Fruit fly (Drosophila melanogaster): ENCODE data around the gene LSm3.

LSm3 gene

dm6 chr3R:23996224-23996623 lies at the start of gene LSm3:
Gene LSm3, plus strand, starts transcription at chr3R:23996262.
- TF ChIP-seq HLH106 (tag; optimal IDR thresholded peaks at IDR 0.05): no peak
- TF ChIP-seq Mio (GFP tag; optimal IDR thresholded peaks at IDR 0.05): no peak
- TF ChIP-seq dl (GFP tag; optimal IDR thresholded peaks at IDR 0.05; ENCODE audit: insufficient read depth in 1 of 2, partially characterized antibody in 2 of 2): no peak
- TF ChIP-seq GATAd (GFP tag; optimal IDR thresholded peaks at IDR 0.05): no peak
- no peak for TF ChIP-seq Dfd (GFP tag; optimal IDR thresholded peaks at IDR 0.05)
- TF ChIP-seq sv (GFP tag; optimal IDR thresholded peaks at IDR 0.05): no peak
- no peak for TF ChIP-seq woc (GFP tag; optimal IDR thresholded peaks at IDR 0.05)
- no peak for TF ChIP-seq rgr (GFP tag; optimal IDR thresholded peaks at IDR 0.05)
- no peak for TF ChIP-seq ey (GFP tag; optimal IDR thresholded peaks at IDR 0.05)
- TF ChIP-seq fru (GFP tag; optimal IDR thresholded peaks at IDR 0.05): no peak
- TF ChIP-seq psq (GFP tag; optimal IDR thresholded peaks at IDR 0.05): no peak
- TF ChIP-seq CrebA (GFP tag; optimal IDR thresholded peaks at IDR 0.05; ENCODE audit: borderline replicate concordance): no peak
- TF ChIP-seq Dif (GFP tag; optimal IDR thresholded peaks at IDR 0.05; ENCODE audit: partially characterized antibody): no peak
- no peak for TF ChIP-seq CG32264 (GFP tag; optimal IDR thresholded peaks at IDR 0.05)
- no peak for TF ChIP-seq Jra (GFP tag; optimal IDR thresholded peaks at IDR 0.05)
- TF ChIP-seq Myc (optimal IDR thresholded peaks at IDR 0.05): peak; percentile 14
- no peak for TF ChIP-seq tai (GFP tag; optimal IDR thresholded peaks at IDR 0.05)
- TF ChIP-seq Hnf4 (GFP tag; optimal IDR thresholded peaks at IDR 0.05): peak; percentile 21
- TF ChIP-seq Abd-B (GFP tag; optimal IDR thresholded peaks at IDR 0.05): no peak
- TF ChIP-seq dsf (GFP tag; optimal IDR thresholded peaks at IDR 0.05; ENCODE audit: borderline replicate concordance): no peak
- no peak for TF ChIP-seq brk (GFP tag; optimal IDR thresholded peaks at IDR 0.05)
- TF ChIP-seq pan (optimal IDR thresholded peaks at IDR 0.05): no peak
- TF ChIP-seq usp (GFP tag; optimal IDR thresholded peaks at IDR 0.05): no peak
- TF ChIP-seq sage (GFP tag; optimal IDR thresholded peaks at IDR 0.05): no peak
- no peak for TF ChIP-seq Hr78 (GFP tag; optimal IDR thresholded peaks at IDR 0.05)
- no peak for TF ChIP-seq h (GFP tag; optimal IDR thresholded peaks at IDR 0.05)
- TF ChIP-seq OdsH (GFP tag; optimal IDR thresholded peaks at IDR 0.05): no peak
- peak in 1 of 2 experiments; percentile 7 for TF ChIP-seq foxo (GFP tag; optimal IDR thresholded peaks at IDR 0.05)
- no peak for TF ChIP-seq br (GFP tag; optimal IDR thresholded peaks at IDR 0.05)
- TF ChIP-seq Sp1 (GFP tag; optimal IDR thresholded peaks at IDR 0.05): no peak
- TF ChIP-seq dmrt93B (GFP tag; optimal IDR thresholded peaks at IDR 0.05): no peak
- TF ChIP-seq CG9705 (GFP tag; optimal IDR thresholded peaks at IDR 0.05): no peak
- TF ChIP-seq N (GFP tag; optimal IDR thresholded peaks at IDR 0.05): no peak
- no peak for TF ChIP-seq Vsx2 (GFP tag; optimal IDR thresholded peaks at IDR 0.05; ENCODE audit: partially characterized antibody)
- TF ChIP-seq lola (GFP tag; optimal IDR thresholded peaks at IDR 0.05): no peak
- no peak for TF ChIP-seq jim (GFP tag; optimal IDR thresholded peaks at IDR 0.05)
- no peak for TF ChIP-seq Rel (GFP tag; optimal IDR thresholded peaks at IDR 0.05)
- TF ChIP-seq Rel (tag; optimal IDR thresholded peaks at IDR 0.05): peak; percentile 100
- peak; percentile 6 for TF ChIP-seq Hr83 (GFP tag; optimal IDR thresholded peaks at IDR 0.05; ENCODE audit: poor library complexity, severe bottlenecking)

dm6 chr3R:23947002-23947401 lies 49.1 kb upstream of the LSm3 start:
- no peak for TF ChIP-seq tai (GFP tag; optimal IDR thresholded peaks at IDR 0.05)
- no peak for TF ChIP-seq Jra (GFP tag; optimal IDR thresholded peaks at IDR 0.05)
- TF ChIP-seq br (GFP tag; optimal IDR thresholded peaks at IDR 0.05): no peak
- no peak for TF ChIP-seq Sp1 (GFP tag; optimal IDR thresholded peaks at IDR 0.05)
- no peak for TF ChIP-seq dmrt93B (GFP tag; optimal IDR thresholded peaks at IDR 0.05)
- no peak for TF ChIP-seq brk (GFP tag; optimal IDR thresholded peaks at IDR 0.05)
- no peak for TF ChIP-seq HLH106 (tag; optimal IDR thresholded peaks at IDR 0.05)
- TF ChIP-seq Dif (GFP tag; optimal IDR thresholded peaks at IDR 0.05; ENCODE audit: partially characterized antibody): no peak
- no peak for TF ChIP-seq sv (GFP tag; optimal IDR thresholded peaks at IDR 0.05)
- no peak for TF ChIP-seq ey (GFP tag; optimal IDR thresholded peaks at IDR 0.05)
- TF ChIP-seq Vsx2 (GFP tag; optimal IDR thresholded peaks at IDR 0.05; ENCODE audit: partially characterized antibody): no peak
- no peak for TF ChIP-seq lola (GFP tag; optimal IDR thresholded peaks at IDR 0.05)
- TF ChIP-seq Hr78 (GFP tag; optimal IDR thresholded peaks at IDR 0.05): no peak
- TF ChIP-seq foxo (GFP tag; optimal IDR thresholded peaks at IDR 0.05): no peak
- TF ChIP-seq psq (GFP tag; optimal IDR thresholded peaks at IDR 0.05): no peak
- no peak for TF ChIP-seq Myc (optimal IDR thresholded peaks at IDR 0.05)
- no peak for TF ChIP-seq Rel (GFP tag; optimal IDR thresholded peaks at IDR 0.05)
- TF ChIP-seq Rel (tag; optimal IDR thresholded peaks at IDR 0.05): no peak

DNA sequence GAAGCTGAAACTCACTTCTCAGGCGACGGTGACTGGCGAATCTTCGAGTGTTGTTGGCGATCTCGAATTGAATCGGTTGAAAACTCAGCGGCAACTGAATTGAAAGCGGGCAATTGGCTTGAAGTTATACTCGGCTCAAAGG lies 47.9 kb upstream of the LSm3 start, which contains the start of gene CG12268:
Gene CG12268, minus strand, starts transcription at position 101 of the 142 bp plus-strand sequence.
- TF ChIP-seq jim (GFP tag; optimal IDR thresholded peaks at IDR 0.05) (no peak), dl (GFP tag; optimal IDR thresholded peaks at IDR 0.05; ENCODE audit: insufficient read depth in 1 of 2, partially characterized antibody in 2 of 2) (no peak), GATAd (GFP tag; optimal IDR thresholded peaks at IDR 0.05) (no peak), CG9705 (GFP tag; optimal IDR thresholded peaks at IDR 0.05) (no peak), HLH106 (tag; optimal IDR thresholded peaks at IDR 0.05) (no peak), psq (GFP tag; optimal IDR thresholded peaks at IDR 0.05) (no peak), usp (GFP tag; optimal IDR thresholded peaks at IDR 0.05) (no peak), pan (optimal IDR thresholded peaks at IDR 0.05) (no peak), woc (GFP tag; optimal IDR thresholded peaks at IDR 0.05) (no peak), dsf (GFP tag; optimal IDR thresholded peaks at IDR 0.05; ENCODE audit: borderline replicate concordance) (no peak), OdsH (GFP tag; optimal IDR thresholded peaks at IDR 0.05) (no peak), Sp1 (GFP tag; optimal IDR thresholded peaks at IDR 0.05) (no peak), Myc (optimal IDR thresholded peaks at IDR 0.05) (no peak), ey (GFP tag; optimal IDR thresholded peaks at IDR 0.05) (no peak), Vsx2 (GFP tag; optimal IDR thresholded peaks at IDR 0.05; ENCODE audit: partially characterized antibody) (no peak), Abd-B (GFP tag; optimal IDR thresholded peaks at IDR 0.05) (no peak), Hnf4 (GFP tag; optimal IDR thresholded peaks at IDR 0.05) (no peak), foxo (GFP tag; optimal IDR thresholded peaks at IDR 0.05) (no peak), br (GFP tag; optimal IDR thresholded peaks at IDR 0.05) (no peak)

Data from whole organism, wandering third instar larva.